Worm (Caenorhabditis elegans): ENCODE data around the gene hpo-26.

hpo-26 gene

DNA sequence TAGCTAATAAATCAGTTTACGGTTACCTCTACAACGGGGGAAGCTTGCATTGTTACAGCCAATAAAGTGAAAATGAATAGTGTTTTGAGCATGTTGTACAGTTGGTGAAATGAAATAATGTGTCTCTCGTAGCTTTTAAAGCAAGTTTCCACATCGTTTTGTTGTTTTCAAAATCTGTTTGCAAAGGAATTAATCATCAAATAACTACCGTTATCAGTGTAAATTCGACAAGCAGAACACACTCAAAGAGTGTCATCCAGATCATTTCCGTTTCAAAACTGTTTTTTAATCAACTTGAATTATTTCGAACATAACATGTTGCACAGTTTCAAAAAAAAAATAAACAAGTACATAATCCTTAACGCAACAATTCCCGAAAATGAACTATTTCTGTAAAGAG lies 24.2 kb upstream of the hpo-26 start, which contains the start of gene spp-27:
TSS of gene spp-27 (minus strand) at position 101 of the 400 bp plus-strand sequence.
- TF ChIP-seq snpc-3.4 (tag; optimal IDR thresholded peaks at IDR 0.05) (no peak), efl-1 (GFP tag; optimal IDR thresholded peaks at IDR 0.05) (no peak), ets-4 (GFP tag; optimal IDR thresholded peaks at IDR 0.05) (no peak)

DNA sequence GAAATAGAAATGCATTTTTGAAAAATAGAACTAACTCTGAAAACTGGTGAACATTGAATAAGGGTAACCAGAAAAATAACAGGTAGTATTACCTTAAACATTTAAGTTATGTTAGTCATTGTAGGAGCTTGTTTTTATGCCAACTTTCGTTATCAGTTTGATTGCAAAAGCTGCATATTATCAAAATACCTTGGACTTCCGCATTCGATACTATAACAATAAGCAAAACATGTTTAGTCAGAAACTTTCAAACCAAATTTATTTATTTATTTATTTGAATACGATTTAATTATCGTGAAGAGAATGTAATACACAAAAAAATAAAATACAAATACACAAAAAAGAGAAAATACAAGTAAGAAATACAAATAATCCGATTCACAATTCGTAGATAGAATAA lies 21.4 kb upstream of the hpo-26 start, which contains the start of gene K04A8.19:
TSS of gene K04A8.19 (minus strand) at position 101 of the 400 bp plus-strand sequence.
- TF ChIP-seq mcd-1 (GFP tag; IDR thresholded peaks at IDR 0.05) = no peak
- no peak for TF ChIP-seq rec-8 (tag; optimal IDR thresholded peaks at IDR 0.05)
- no peak for TF ChIP-seq F37B4.10 (GFP tag; IDR thresholded peaks at IDR 0.05)
- TF ChIP-seq bed-2 (GFP tag; IDR thresholded peaks at IDR 0.05) = no peak
- no peak for TF ChIP-seq ceh-40 (GFP tag; IDR thresholded peaks at IDR 0.05)
- no peak for TF ChIP-seq tbx-9 (tag; optimal IDR thresholded peaks at IDR 0.05; ENCODE audit: borderline replicate concordance)
- TF ChIP-seq nhr-179 (tag; optimal IDR thresholded peaks at IDR 0.05) = no peak
- no peak for TF ChIP-seq B0336.3 (GFP tag; IDR thresholded peaks at IDR 0.05)
- TF ChIP-seq nfya-2 (GFP tag; IDR thresholded peaks at IDR 0.05) = no peak
- TF ChIP-seq chd-7 (tag; optimal IDR thresholded peaks at IDR 0.05) = no peak
- no peak for TF ChIP-seq D2030.7 (GFP tag; IDR thresholded peaks at IDR 0.05)
- TF ChIP-seq ceh-27 (GFP tag; optimal IDR thresholded peaks at IDR 0.05) = no peak
- TF ChIP-seq B0261.1 (tag; optimal IDR thresholded peaks at IDR 0.05) = no peak
- no peak for TF ChIP-seq ztf-22 (GFP tag; optimal IDR thresholded peaks at IDR 0.05)
- no peak for TF ChIP-seq athp-1 (tag; optimal IDR thresholded peaks at IDR 0.05)
- no peak for TF ChIP-seq nhr-27 (tag; optimal IDR thresholded peaks at IDR 0.05)

DNA sequence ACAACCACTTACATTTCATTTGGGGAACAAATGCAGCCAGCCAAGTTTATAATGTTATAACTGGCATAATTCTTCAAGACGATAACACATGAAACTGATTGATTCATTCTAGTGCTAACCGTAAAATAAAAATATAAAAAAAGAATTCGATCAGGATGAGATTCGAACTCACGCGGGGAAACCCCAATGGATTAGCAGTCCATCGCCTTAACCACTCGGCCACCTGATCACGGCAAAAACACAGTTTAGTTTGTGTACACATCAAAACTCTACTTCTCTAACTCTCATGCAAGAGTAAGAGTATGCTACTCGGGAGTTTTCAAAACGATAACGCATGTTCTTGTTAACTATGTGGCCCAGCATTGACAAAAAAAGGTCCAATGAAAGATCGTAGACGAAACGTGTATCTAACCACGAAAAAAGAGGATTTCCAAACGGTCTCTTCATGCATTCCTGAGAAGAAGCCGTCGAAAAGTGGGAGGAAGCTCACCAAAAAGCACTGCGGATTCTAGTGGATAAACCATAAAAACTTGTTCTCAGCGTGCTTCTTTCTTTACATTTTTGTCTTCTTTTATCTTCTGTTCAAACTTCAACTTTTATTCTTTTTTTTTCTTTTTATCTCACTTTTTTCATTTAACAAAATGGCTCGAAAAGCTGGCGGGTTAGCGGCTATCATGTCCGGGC lies 19.0 kb upstream of the hpo-26 start, which contains the start of gene twk-10:
TSS of gene twk-10 (plus strand) at position 634 of the 684 bp plus-strand sequence.
- TF ChIP-seq sdz-38 (tag; optimal IDR thresholded peaks at IDR 0.05) (no peak), Y56A3A.18 (GFP tag; IDR thresholded peaks at IDR 0.05) (peak; percentile 77), B0035.1 (tag; optimal IDR thresholded peaks at IDR 0.05) (peak; percentile 15), K12H6.12 (tag; optimal IDR thresholded peaks at IDR 0.05) (no peak), B0019.2 (GFP tag; conservative IDR thresholded peaks at IDR 0.05) (no peak), ztf-28 (GFP tag; IDR thresholded peaks at IDR 0.05) (no peak), let-526 (GFP tag; IDR thresholded peaks at IDR 0.05) (no peak), mes-4 (tag; optimal IDR thresholded peaks at IDR 0.05) (peak; percentile 18), madf-6 (GFP tag; IDR thresholded peaks at IDR 0.05) (peak; percentile 58; the same call in 1 of the 2 replicates), nfya-2 (GFP tag; IDR thresholded peaks at IDR 0.05) (no peak), ccch-3 (GFP tag; optimal IDR thresholded peaks at IDR 0.05) (no peak), snpc-1.1 (tag; optimal IDR thresholded peaks at IDR 0.05; ENCODE audit: insufficient read depth) (no peak), lin-26 (GFP tag; IDR thresholded peaks at IDR 0.05) (peak; percentile 86), nfya-1 (tag; optimal IDR thresholded peaks at IDR 0.05; ENCODE audit: borderline replicate concordance, insufficient read depth) (no peak), tbp1 (GFP tag; optimal IDR thresholded peaks at IDR 0.05) (peak; percentile 94), hmg-20 (GFP tag; IDR thresholded peaks at IDR 0.05) (no peak), ceh-40 (GFP tag; IDR thresholded peaks at IDR 0.05) (peak; percentile 57; the same call in 1 of the 2 replicates), nhr-80 (tag; optimal IDR thresholded peaks at IDR 0.05) (peak; percentile 24), lin-54 (GFP tag; optimal IDR thresholded peaks at IDR 0.05) (peak; percentile 51), him-1 (tag; optimal IDR thresholded peaks at IDR 0.05) (peak; percentile 75), D2030.7 (GFP tag; IDR thresholded peaks at IDR 0.05) (peak; percentile 53), nhr-179 (tag; optimal IDR thresholded peaks at IDR 0.05) (no peak), dox-1 (GFP tag; IDR thresholded peaks at IDR 0.05) (peak; percentile 72; the same call in 1 of the 2 replicates), aptf-3 (GFP tag; IDR thresholded peaks at IDR 0.05) (no peak), dpff-1 (tag; optimal IDR thresholded peaks at IDR 0.05) (no peak), ets-4 (GFP tag; optimal IDR thresholded peaks at IDR 0.05) (peak; percentile 18), madf-3 (GFP tag; IDR thresholded peaks at IDR 0.05) (0 out of 2 replicates have a peak, but pooled peaks have one; percentile 55), F23B12.7 (tag; optimal IDR thresholded peaks at IDR 0.05; ENCODE audit: insufficient read depth) (peak; percentile 87), mcd-1 (GFP tag; IDR thresholded peaks at IDR 0.05) (no peak), F57C9.4 (tag; optimal IDR thresholded peaks at IDR 0.05) (no peak), ztf-18 (tag; optimal IDR thresholded peaks at IDR 0.05) (peak; percentile 56)
